Fruit fly (Drosophila melanogaster): ENCODE data around the gene CG32266.

CG32266 gene

DNA sequence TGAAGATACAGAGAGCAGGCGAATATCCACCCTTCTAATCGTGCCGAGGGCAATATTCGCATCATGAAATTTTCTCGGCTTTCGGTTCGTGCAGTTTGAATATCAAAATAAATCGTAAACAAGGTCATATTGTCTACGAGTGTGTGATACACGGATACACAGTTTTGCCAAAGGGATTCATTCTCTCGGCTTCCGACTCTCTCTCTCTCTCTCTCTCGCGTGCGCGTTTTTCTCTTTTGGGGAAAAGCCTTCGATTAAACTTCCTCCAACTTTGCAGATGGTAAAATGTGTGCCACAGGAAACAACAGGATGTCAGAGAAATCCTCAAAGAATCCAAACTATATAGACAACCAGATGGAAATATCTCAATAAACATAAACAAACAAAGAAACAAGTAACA lies 37.5 kb downstream of the CG32266 start:
- no peak for TF ChIP-seq sage (GFP tag; optimal IDR thresholded peaks at IDR 0.05)
- TF ChIP-seq HLH106 (tag; optimal IDR thresholded peaks at IDR 0.05) = no peak
- no peak for TF ChIP-seq brk (GFP tag; optimal IDR thresholded peaks at IDR 0.05)
- TF ChIP-seq foxo (GFP tag; optimal IDR thresholded peaks at IDR 0.05) = no peak
- no peak for TF ChIP-seq psq (GFP tag; optimal IDR thresholded peaks at IDR 0.05)
- no peak for TF ChIP-seq CG9705 (GFP tag; optimal IDR thresholded peaks at IDR 0.05)
- no peak for TF ChIP-seq CrebA (GFP tag; optimal IDR thresholded peaks at IDR 0.05; ENCODE audit: borderline replicate concordance)
- no peak for TF ChIP-seq Rel (GFP tag; optimal IDR thresholded peaks at IDR 0.05)
- TF ChIP-seq Rel (tag; optimal IDR thresholded peaks at IDR 0.05) = no peak
- TF ChIP-seq CG32264 (GFP tag; optimal IDR thresholded peaks at IDR 0.05) = no peak
- no peak for TF ChIP-seq sv (GFP tag; optimal IDR thresholded peaks at IDR 0.05)
- TF ChIP-seq jim (GFP tag; optimal IDR thresholded peaks at IDR 0.05) = no peak
- no peak for TF ChIP-seq Sp1 (GFP tag; optimal IDR thresholded peaks at IDR 0.05)
- no peak for TF ChIP-seq Dif (GFP tag; optimal IDR thresholded peaks at IDR 0.05; ENCODE audit: partially characterized antibody)
- no peak for TF ChIP-seq Dfd (GFP tag; optimal IDR thresholded peaks at IDR 0.05)
- TF ChIP-seq rgr (GFP tag; optimal IDR thresholded peaks at IDR 0.05) = no peak
- TF ChIP-seq fru (GFP tag; optimal IDR thresholded peaks at IDR 0.05) = no peak
- no peak for TF ChIP-seq usp (GFP tag; optimal IDR thresholded peaks at IDR 0.05)

Data from whole organism, wandering third instar larva.